Worm (Caenorhabditis elegans): ENCODE data around the gene mth-2.

DNA sequence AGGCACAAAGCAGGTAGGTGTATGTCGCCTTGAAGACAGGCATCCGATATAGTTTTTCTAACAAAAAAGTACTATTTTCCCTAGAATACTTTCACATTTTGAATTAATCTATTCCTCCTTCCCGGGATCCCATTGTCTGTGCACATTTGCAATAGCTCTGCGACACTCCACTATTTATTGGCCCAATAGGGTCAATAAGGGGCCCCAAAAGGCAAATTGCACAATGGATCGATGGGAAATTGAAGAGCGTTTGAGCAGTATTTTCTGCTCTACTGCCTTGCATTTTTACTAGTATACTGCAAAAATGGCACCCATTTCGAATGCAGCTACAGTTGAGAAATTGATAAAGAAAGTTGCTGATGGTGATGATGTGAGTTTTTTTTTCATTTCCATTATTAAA, 11.8 kb downstream of the mth-2 start, which contains the start of gene R03H10.11:
- TF ChIP-seq snpc-4 (tag; optimal IDR thresholded peaks at IDR 0.05) (no peak), pqm-1 (tag; optimal IDR thresholded peaks at IDR 0.05) (no peak), R02D3.7 (tag; optimal IDR thresholded peaks at IDR 0.05) (no peak), egl-5 (tag; optimal IDR thresholded peaks at IDR 0.05) (no peak), ama-1 (optimal IDR thresholded peaks at IDR 0.05) (no peak), mdl-1 (tag; optimal IDR thresholded peaks at IDR 0.05) (no peak), elt-2 (tag; optimal IDR thresholded peaks at IDR 0.05) (no peak)
